ENCODE assay signal across 4 worm cellular contexts in genomic region chrII:12901025-12901424, ce11.
TF ChIP-seq lines count a peak whose summit lies in the region.

Gene clec-65, plus strand, starts transcription at chrII:12901325.

TF ChIP-seq in whole organism, L2 larva, 48 proteins besides CTCF, POLR2A, EP300 and RAD21:
- no peak for TF ChIP-seq lsy-2 (tag; optimal IDR thresholded peaks at IDR 0.05; lab: Kevin White, UChicago)
- TF ChIP-seq unc-55 (GFP tag; optimal IDR thresholded peaks at IDR 0.05; lab: Kevin White, UChicago) = no peak
- TF ChIP-seq fos-1 (tag; optimal IDR thresholded peaks at IDR 0.05; lab: Kevin White, UChicago) = peak; percentile 70

TF ChIP-seq in whole organism, L3 larva, 47 proteins besides CTCF, POLR2A, EP300 and RAD21:
- TF ChIP-seq ceh-82 (tag; optimal IDR thresholded peaks at IDR 0.05; lab: Kevin White, UChicago) (no peak), lin-39 (tag; optimal IDR thresholded peaks at IDR 0.05; lab: Kevin White, UChicago) (no peak), ceh-9 (tag; optimal IDR thresholded peaks at IDR 0.05; lab: Kevin White, UChicago) (no peak), elt-3 (tag; optimal IDR thresholded peaks at IDR 0.05; lab: Kevin White, UChicago) (no peak), ZK546.5 (tag; optimal IDR thresholded peaks at IDR 0.05; lab: Kevin White, UChicago) (no peak), fkh-2 (tag; optimal IDR thresholded peaks at IDR 0.05; lab: Kevin White, UChicago) (no peak), lsy-12 (tag; optimal IDR thresholded peaks at IDR 0.05; lab: Kevin White, UChicago) (no peak), ceh-16 (tag; optimal IDR thresholded peaks at IDR 0.05; lab: Kevin White, UChicago) (no peak), nhr-11 (tag; optimal IDR thresholded peaks at IDR 0.05; lab: Kevin White, UChicago) (no peak), skn-1 (tag; optimal IDR thresholded peaks at IDR 0.05; lab: Kevin White, UChicago) (no peak), pha-4 (tag; optimal IDR thresholded peaks at IDR 0.05; lab: Kevin White, UChicago) (peak; percentile 11), eor-1 (tag; optimal IDR thresholded peaks at IDR 0.05; lab: Kevin White, UChicago) (no peak), R02D3.7 (tag; optimal IDR thresholded peaks at IDR 0.05; lab: Kevin White, UChicago) (no peak), nhr-237 (tag; optimal IDR thresholded peaks at IDR 0.05; lab: Kevin White, UChicago) (no peak), ztf-11 (tag; optimal IDR thresholded peaks at IDR 0.05; lab: Kevin White, UChicago) (no peak), ama-1 (optimal IDR thresholded peaks at IDR 0.05; lab: Kevin White, UChicago) (no peak), pqm-1 (tag; optimal IDR thresholded peaks at IDR 0.05; lab: Kevin White, UChicago) (peak; percentile 2), elt-2 (tag; optimal IDR thresholded peaks at IDR 0.05; lab: Kevin White, UChicago) (peak; percentile 36), mml-1 (tag; optimal IDR thresholded peaks at IDR 0.05; lab: Kevin White, UChicago) (no peak)

TF ChIP-seq in whole organism, L4 larva, 104 proteins besides CTCF, POLR2A, EP300 and RAD21:
- TF ChIP-seq egl-43 (GFP tag; IDR thresholded peaks at IDR 0.05; lab: Robert Waterston, UW) (no peak), nhr-25 (tag; optimal IDR thresholded peaks at IDR 0.05; lab: Kevin White, UChicago; ENCODE audit: borderline replicate concordance, insufficient read depth) (no peak), pqm-1 (tag; optimal IDR thresholded peaks at IDR 0.05; lab: Kevin White, UChicago) (peak; percentile 47), daf-12 (tag; optimal IDR thresholded peaks at IDR 0.05; lab: Kevin White, UChicago) (no peak), nhr-237 (tag; optimal IDR thresholded peaks at IDR 0.05; lab: Kevin White, UChicago) (no peak), Y105C5A.15 (GFP tag; IDR thresholded peaks at IDR 0.05; lab: Robert Waterston, UW) (no peak), ceh-28 (tag; optimal IDR thresholded peaks at IDR 0.05; lab: Kevin White, UChicago) (no peak), ztf-11 (tag; optimal IDR thresholded peaks at IDR 0.05; lab: Kevin White, UChicago) (no peak), set-16 (GFP tag; IDR thresholded peaks at IDR 0.05; lab: Robert Waterston, UW) (no peak), hlh-11 (tag; optimal IDR thresholded peaks at IDR 0.05; lab: Kevin White, UChicago) (peak; percentile 2), nhr-28 (tag; optimal IDR thresholded peaks at IDR 0.05; lab: Kevin White, UChicago) (peak; percentile 39), aly-2 (tag; optimal IDR thresholded peaks at IDR 0.05; lab: Kevin White, UChicago) (no peak), zip-11 (GFP tag; IDR thresholded peaks at IDR 0.05; lab: Robert Waterston, UW) (no peak), mdl-1 (tag; optimal IDR thresholded peaks at IDR 0.05; lab: Kevin White, UChicago) (no peak), dve-1 (tag; optimal IDR thresholded peaks at IDR 0.05; lab: Kevin White, UChicago; ENCODE audit: insufficient read depth) (no peak), pha-4 (GFP tag; IDR thresholded peaks at IDR 0.05; lab: Robert Waterston, UW) (no peak), pha-4 (tag; optimal IDR thresholded peaks at IDR 0.05; lab: Kevin White, UChicago) (no peak), nhr-41 (GFP tag; IDR thresholded peaks at IDR 0.05; lab: Robert Waterston, UW) (no peak), dmd-6 (GFP tag; IDR thresholded peaks at IDR 0.05; lab: Robert Waterston, UW) (peak; percentile 12; the same call in 1 of the 2 replicates), nhr-48 (tag; optimal IDR thresholded peaks at IDR 0.05; lab: Kevin White, UChicago) (no peak), lin-1 (GFP tag; IDR thresholded peaks at IDR 0.05; lab: Robert Waterston, UW) (no peak), mes-2 (tag; optimal IDR thresholded peaks at IDR 0.05; lab: Kevin White, UChicago; ENCODE audit: poor library complexity, severe bottlenecking) (no peak), T26A8.4 (GFP tag; IDR thresholded peaks at IDR 0.05; lab: Robert Waterston, UW) (no peak), tra-1 (GFP tag; IDR thresholded peaks at IDR 0.05; lab: Robert Waterston, UW) (no peak), madf-5 (GFP tag; IDR thresholded peaks at IDR 0.05; lab: Robert Waterston, UW) (no peak), zip-2 (tag; optimal IDR thresholded peaks at IDR 0.05; lab: Kevin White, UChicago) (no peak), cey-2 (tag; optimal IDR thresholded peaks at IDR 0.05; lab: Kevin White, UChicago; ENCODE audit: borderline replicate concordance, insufficient read depth) (no peak), unc-62 (GFP tag; optimal IDR thresholded peaks at IDR 0.05 in 1 of 2; lab: Kevin White, UChicago) (no peak), unc-62 (tag; optimal IDR thresholded peaks at IDR 0.05; lab: Kevin White, UChicago) (no peak), nhr-42 (GFP tag; IDR thresholded peaks at IDR 0.05; lab: Robert Waterston, UW) (no peak), mxl-2 (GFP tag; conservative IDR thresholded peaks at IDR 0.05; lab: Robert Waterston, UW) (no peak), ZK337.2 (GFP tag; IDR thresholded peaks at IDR 0.05; lab: Robert Waterston, UW) (no peak)

TF ChIP-seq in whole organism, young adult, 124 proteins besides CTCF, POLR2A, EP300 and RAD21:
- TF ChIP-seq nhr-80 (tag; optimal IDR thresholded peaks at IDR 0.05; lab: Kevin White, UChicago) = peak; percentile 20
- 0 out of 2 replicates have a peak, but pooled peaks have one; percentile 15 for TF ChIP-seq dox-1 (GFP tag; IDR thresholded peaks at IDR 0.05; lab: Robert Waterston, UW)
- no peak for TF ChIP-seq T26A5.8 (tag; optimal IDR thresholded peaks at IDR 0.05; lab: Kevin White, UChicago)
